Fruit fly (Drosophila melanogaster) S2 (cell line): ENCODE measurements around the gene drn.

ENCODE experiments used
- CG8478 ChIP-seq: fragments of >200 bp; optimal IDR thresholded peaks from 2 replicates; lab custom pipeline; 2018
- CTCF ChIP-seq, 2 experiments: fragments of >200 bp; optimal IDR thresholded peaks; 2 replicates each; lab custom pipeline; 2018

DNA sequence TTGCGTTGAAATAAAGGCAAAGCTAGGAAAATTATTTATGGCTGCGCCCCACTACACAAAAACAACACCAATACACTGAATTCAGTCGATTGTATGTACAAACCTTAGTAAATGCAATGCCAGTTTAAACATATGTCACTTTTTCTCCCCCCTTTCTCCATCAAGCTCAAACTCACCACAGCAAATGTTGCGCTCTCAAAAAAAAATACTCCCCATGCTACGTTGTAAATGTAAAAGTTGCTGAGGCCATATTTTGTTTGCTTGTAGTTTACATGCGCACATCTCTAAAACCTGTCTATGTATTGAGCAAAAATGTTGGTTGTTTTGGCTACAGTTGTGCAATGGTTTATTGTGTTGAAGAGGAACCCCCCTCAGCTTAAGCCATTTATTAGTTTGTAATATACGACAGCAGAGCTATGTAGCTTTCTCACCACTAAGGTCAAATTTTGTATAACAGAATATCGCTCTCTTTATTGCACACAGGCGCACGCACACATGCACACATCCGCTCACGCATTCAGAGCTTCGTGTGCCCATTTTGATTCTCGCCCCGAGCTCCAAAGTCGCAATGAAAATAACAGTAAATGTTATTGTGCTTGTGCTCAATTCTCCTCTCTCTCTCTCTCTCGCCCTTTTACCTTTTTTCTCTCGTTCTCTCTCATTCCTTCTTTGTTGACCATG lies 12.7 kb downstream of the drn start:
- TF ChIP-seq CG8478 (lab: Kevin White, UChicago): no peak
- no peak for TF ChIP-seq CTCF (optimal IDR thresholded peaks at IDR 0.05; lab: Kevin White, UChicago)
